Worm (Caenorhabditis elegans) whole organism, L2 larva: ENCODE results near the gene gcy-7.

ENCODE experiments used
- aly-2 ChIP-seq: fragments of 150-350 bp; optimal IDR thresholded peaks from 2 replicates; lab custom pipeline; 2014; ENCODE audit warnings: missing biosample characterization, missing genetic modification characterization
- ama-1 ChIP-seq: fragments of 150-350 bp; optimal IDR thresholded peaks from 2 replicates; lab custom pipeline; 2018; ENCODE audit warnings: inconsistent platforms
- dmd-4 ChIP-seq: sonication (generic microtip); optimal IDR thresholded peaks from 2 replicates; lab custom pipeline; 2017; ENCODE audit warnings: missing biosample characterization, missing genetic modification characterization
- fos-1 ChIP-seq: fragments of 150-350 bp; optimal IDR thresholded peaks from 2 replicates; lab custom pipeline; 2014; ENCODE audit warnings: missing biosample characterization, missing genetic modification characterization
- lin-39 ChIP-seq: fragments of 150-350 bp; optimal IDR thresholded peaks from 2 replicates; lab custom pipeline; 2014; ENCODE audit warnings: missing biosample characterization, missing genetic modification reagents, missing genetic modification characterization
- nhr-12 ChIP-seq: fragments of 150-350 bp; optimal IDR thresholded peaks from 2 replicates; lab custom pipeline; 2014; ENCODE audit warnings: missing biosample characterization, missing genetic modification characterization
- nhr-25 ChIP-seq: fragments of 150-350 bp; sonication (generic microtip); optimal IDR thresholded peaks from 3 replicates; lab custom pipeline; 2014; ENCODE audit warnings: missing biosample characterization, missing genetic modification characterization
- nhr-6 ChIP-seq: fragments of 150-350 bp; optimal IDR thresholded peaks from 2 replicates; lab custom pipeline; 2014; ENCODE audit warnings: missing biosample characterization, missing genetic modification characterization
- snpc-4 ChIP-seq: fragments of 150-350 bp; optimal IDR thresholded peaks from 2 replicates; lab custom pipeline; 2014; ENCODE audit warnings: missing biosample characterization, missing genetic modification characterization
- unc-62 ChIP-seq: fragments of 150-350 bp; optimal IDR thresholded peaks from 2 replicates; lab custom pipeline; 2014; ENCODE audit warnings: missing biosample characterization, missing genetic modification reagents, missing genetic modification characterization

- TF ChIP-seq snpc-4 (tag; lab: Kevin White, UChicago) (no peak), unc-62 (no peak), dmd-4 (tag; lab: Kevin White, UChicago) (no peak), aly-2 (tag; lab: Kevin White, UChicago) (no peak), lin-39 (tag; lab: Kevin White, UChicago) (no peak), fos-1 (tag; lab: Kevin White, UChicago) (no peak), nhr-6 (no peak), nhr-25 (tag; lab: Kevin White, UChicago) (no peak), nhr-12 (no peak), ama-1 (no peak)
Observed at ce11 chrV:8375849-8376248, 11.3 kb upstream of the gcy-7 start, which contains the start of gene F38E1.3.
